Worm (Caenorhabditis elegans): ENCODE results near the gene R07B7.12.

Gene R07B7.12

DNA sequence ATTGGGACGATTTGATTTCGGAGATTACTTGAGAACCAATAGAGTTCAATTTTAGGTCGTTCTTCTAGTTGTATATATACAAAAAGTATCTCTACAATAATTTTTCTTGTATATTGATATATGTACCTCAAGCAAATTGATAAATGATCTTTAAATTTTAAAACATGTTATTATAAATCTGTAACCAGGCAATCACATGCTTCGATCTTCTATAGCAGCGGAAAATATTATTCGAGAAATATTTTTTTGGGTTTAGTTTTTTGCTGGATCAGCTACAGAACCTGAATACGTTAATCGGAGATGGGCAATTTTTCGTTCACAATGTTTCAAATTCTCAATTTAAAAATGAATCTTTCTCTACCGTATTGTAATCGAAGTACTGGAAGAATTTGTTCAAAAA lies at the start of gene R07B7.12:
Gene R07B7.12 (plus strand): TSS at position 301 of the 400 bp plus-strand sequence.
- TF ChIP-seq nhr-12 (tag; optimal IDR thresholded peaks at IDR 0.05) (no peak), ceh-82 (tag; optimal IDR thresholded peaks at IDR 0.05) (no peak)

DNA sequence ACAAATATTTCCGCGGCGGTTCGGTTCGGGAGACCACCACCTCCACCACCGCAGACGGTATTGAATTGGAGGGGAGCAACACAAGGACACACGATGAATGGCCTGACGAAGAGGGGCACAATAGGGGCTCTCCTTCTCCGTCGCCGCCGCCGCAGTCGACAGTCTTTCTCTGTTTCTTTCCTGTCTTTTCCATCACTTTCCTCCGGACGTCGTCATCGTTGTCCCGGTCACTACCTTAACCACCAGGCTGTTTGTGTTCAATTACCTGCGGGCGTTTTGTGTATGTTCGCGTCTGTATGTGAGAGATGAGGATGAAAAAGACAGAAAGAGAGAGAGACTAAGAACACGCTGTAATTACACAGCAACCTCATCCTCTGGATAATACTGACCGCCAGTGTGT lies 49.1 kb upstream of the R07B7.12 start:
- TF ChIP-seq nhr-25 (tag; optimal IDR thresholded peaks at IDR 0.05) (peak; percentile 24), F13H6.1 (tag; optimal IDR thresholded peaks at IDR 0.05) (no peak), lsy-2 (tag; optimal IDR thresholded peaks at IDR 0.05) (no peak), ztf-4 (tag; optimal IDR thresholded peaks at IDR 0.05) (no peak), peb-1 (tag; optimal IDR thresholded peaks at IDR 0.05) (no peak)

DNA sequence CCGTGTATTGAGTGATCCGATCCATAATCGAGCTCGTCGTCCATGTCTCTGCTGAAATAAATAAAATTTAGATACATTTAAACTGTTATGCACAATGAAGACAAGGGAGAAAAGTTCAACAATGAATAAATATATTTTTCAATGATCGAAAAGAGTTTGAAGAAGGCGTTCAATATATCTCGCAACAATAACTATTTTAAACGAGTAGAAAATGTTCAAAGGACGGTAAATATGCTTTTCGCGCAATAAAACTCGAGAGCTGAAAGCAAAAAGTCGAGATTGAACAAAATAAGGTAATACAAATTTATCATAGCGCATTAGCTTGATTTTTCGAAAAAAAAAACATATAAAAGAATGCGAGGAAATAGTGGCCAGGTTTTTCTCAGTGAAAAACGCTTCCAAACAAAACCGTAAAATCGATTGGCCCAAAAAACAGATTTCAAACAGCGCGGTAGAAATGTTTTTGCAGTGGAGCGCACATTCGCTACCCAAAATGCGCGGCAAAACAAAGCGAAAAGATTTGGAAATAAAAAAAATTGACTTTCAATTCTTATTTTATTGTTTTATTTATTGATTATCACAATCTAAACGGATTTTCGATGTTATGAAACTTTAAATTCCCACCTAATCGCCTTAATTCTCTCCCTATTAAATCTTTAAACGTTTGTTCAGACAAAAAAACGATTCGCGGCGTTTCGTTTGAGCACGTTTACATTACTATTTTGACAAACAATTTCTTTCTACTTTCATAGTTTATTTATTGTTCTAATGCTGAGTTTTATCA lies 47.9 kb upstream of the R07B7.12 start, which contains the start of the genes kup-1 and F10C2.4:
Gene kup-1 (minus strand): TSS at position 51 of the 784 bp plus-strand sequence.
Gene F10C2.4 (plus strand): TSS at position 734 of the 784 bp plus-strand sequence.
- TF ChIP-seq sem-4 (tag; optimal IDR thresholded peaks at IDR 0.05): no peak
- no peak for TF ChIP-seq sma-9 (GFP tag; optimal IDR thresholded peaks at IDR 0.05)
- TF ChIP-seq sma-9 (tag; optimal IDR thresholded peaks at IDR 0.05): no peak
- peak; percentile 79 for TF ChIP-seq unc-55 (GFP tag; optimal IDR thresholded peaks at IDR 0.05)
- no peak for TF ChIP-seq snpc-4 (tag; optimal IDR thresholded peaks at IDR 0.05)
- TF ChIP-seq ztf-4 (tag; optimal IDR thresholded peaks at IDR 0.05): no peak
- TF ChIP-seq lin-39 (tag; optimal IDR thresholded peaks at IDR 0.05): no peak
- no peak for TF ChIP-seq lin-11 (tag; optimal IDR thresholded peaks at IDR 0.05)
- no peak for TF ChIP-seq skn-1 (tag; optimal IDR thresholded peaks at IDR 0.05)
- no peak for TF ChIP-seq F13H6.1 (tag; optimal IDR thresholded peaks at IDR 0.05)
- no peak for TF ChIP-seq nhr-12 (tag; optimal IDR thresholded peaks at IDR 0.05)
- peak; percentile 67 for TF ChIP-seq C34F6.9 (tag; optimal IDR thresholded peaks at IDR 0.05)
- TF ChIP-seq nhr-237 (tag; optimal IDR thresholded peaks at IDR 0.05): no peak
- TF ChIP-seq elt-3 (tag; optimal IDR thresholded peaks at IDR 0.05): no peak
- TF ChIP-seq crh-2 (tag; optimal IDR thresholded peaks at IDR 0.05): peak; percentile 41
- no peak for TF ChIP-seq ZK546.5 (tag; optimal IDR thresholded peaks at IDR 0.05)
- no peak for TF ChIP-seq unc-39 (tag; optimal IDR thresholded peaks at IDR 0.05)
- TF ChIP-seq blmp-1 (tag; optimal IDR thresholded peaks at IDR 0.05; ENCODE audit: insufficient read depth): no peak
- no peak for TF ChIP-seq unc-62 (GFP tag; optimal IDR thresholded peaks at IDR 0.05)
- no peak for TF ChIP-seq zag-1 (tag; optimal IDR thresholded peaks at IDR 0.05)
- TF ChIP-seq lin-13 (GFP tag; optimal IDR thresholded peaks at IDR 0.05): peak; percentile 45
- TF ChIP-seq sma-3 (GFP tag; optimal IDR thresholded peaks at IDR 0.05): peak; percentile 66
- TF ChIP-seq fos-1 (tag; optimal IDR thresholded peaks at IDR 0.05): no peak
- no peak for TF ChIP-seq R02D3.7 (tag; optimal IDR thresholded peaks at IDR 0.05)
- TF ChIP-seq gmeb-1 (tag; optimal IDR thresholded peaks at IDR 0.05): peak; percentile 90
- no peak for TF ChIP-seq ama-1 (optimal IDR thresholded peaks at IDR 0.05)
- no peak for TF ChIP-seq elt-1 (tag; optimal IDR thresholded peaks at IDR 0.05)
- peak; percentile 48 for TF ChIP-seq nhr-129 (tag; optimal IDR thresholded peaks at IDR 0.05)
- no peak for TF ChIP-seq mab-5 (tag; optimal IDR thresholded peaks at IDR 0.05)

DNA sequence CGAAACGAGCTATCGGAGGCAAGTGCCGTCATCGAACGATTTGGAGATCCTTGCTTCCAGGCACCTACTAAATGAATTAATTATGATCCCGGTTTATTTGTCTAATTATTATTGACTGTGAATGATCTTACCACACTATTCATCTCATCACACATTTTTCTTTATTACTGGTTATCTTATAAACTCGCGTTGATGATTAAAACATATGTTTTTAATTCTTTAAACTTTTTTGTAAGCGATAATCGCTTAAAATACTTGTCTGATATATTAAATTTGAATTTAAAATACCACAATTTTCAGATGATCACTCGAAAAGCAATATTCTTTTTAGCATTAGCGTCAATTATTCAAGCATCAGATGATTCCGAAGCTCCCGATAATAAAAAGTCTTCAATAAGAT lies 43.7 kb upstream of the R07B7.12 start, which contains the start of gene F10C2.5:
Gene F10C2.5 (plus strand): TSS at position 301 of the 400 bp plus-strand sequence.
- no peak for TF ChIP-seq elt-1 (tag; optimal IDR thresholded peaks at IDR 0.05)
- no peak for TF ChIP-seq mab-5 (tag; optimal IDR thresholded peaks at IDR 0.05)
- no peak for TF ChIP-seq C34F6.9 (tag; optimal IDR thresholded peaks at IDR 0.05)
- TF ChIP-seq Y55F3AM.14 (GFP tag; optimal IDR thresholded peaks at IDR 0.05): no peak
- TF ChIP-seq lin-39 (tag; optimal IDR thresholded peaks at IDR 0.05): no peak
- no peak for TF ChIP-seq skn-1 (tag; optimal IDR thresholded peaks at IDR 0.05)
- no peak for TF ChIP-seq nhr-10 (tag; optimal IDR thresholded peaks at IDR 0.05)
- TF ChIP-seq zag-1 (tag; optimal IDR thresholded peaks at IDR 0.05): no peak
- no peak for TF ChIP-seq nhr-129 (tag; optimal IDR thresholded peaks at IDR 0.05)
- TF ChIP-seq lin-13 (GFP tag; optimal IDR thresholded peaks at IDR 0.05): no peak
- no peak for TF ChIP-seq mdl-1 (tag; optimal IDR thresholded peaks at IDR 0.05)
- no peak for TF ChIP-seq lsy-2 (tag; optimal IDR thresholded peaks at IDR 0.05)
- TF ChIP-seq nhr-25 (tag; optimal IDR thresholded peaks at IDR 0.05): no peak
- no peak for TF ChIP-seq ztf-1 (GFP tag; conservative IDR thresholded peaks at IDR 0.05)
- no peak for TF ChIP-seq dmd-4 (tag; optimal IDR thresholded peaks at IDR 0.05)
